Worm (Caenorhabditis elegans) whole organism, midembryonic: ENCODE data around the gene T13C2.2.

Experiments used
- T22C8.4 ChIP-seq: fragments of 200-800 bp; sonication (Bioruptor generic); IDR thresholded peaks from 2 replicates; pipeline ENCODE4 v1.3.6; 2022; ENCODE audit warnings: missing genetic modification characterization, missing compliant biosample characterization
- cog-1 ChIP-seq: sonication (generic microtip); optimal IDR thresholded peaks from 2 replicates; lab custom pipeline; 2016; ENCODE audit warnings: missing genetic modification characterization, missing compliant biosample characterization
- flt-1 ChIP-seq: fragments of 200-800 bp; sonication (Bioruptor generic); IDR thresholded peaks from 2 replicates; pipeline ENCODE4 v1.3.6; 2022; ENCODE audit warnings: missing genetic modification characterization, missing compliant biosample characterization
- med-1 ChIP-seq: sonication (generic microtip); optimal IDR thresholded peaks from 2 replicates; lab custom pipeline; 2017; ENCODE audit warnings: missing genetic modification characterization, mild to moderate bottlenecking, missing compliant biosample characterization, antibody characterized with exemption, missing genetic modification reagents; ENCODE audit not compliant: insufficient read depth
- tab-1 ChIP-seq: fragments of 200-800 bp; sonication (Bioruptor generic); IDR thresholded peaks from 2 replicates; pipeline ENCODE4 v1.3.6; 2022; ENCODE audit warnings: missing genetic modification characterization, missing compliant biosample characterization

DNA sequence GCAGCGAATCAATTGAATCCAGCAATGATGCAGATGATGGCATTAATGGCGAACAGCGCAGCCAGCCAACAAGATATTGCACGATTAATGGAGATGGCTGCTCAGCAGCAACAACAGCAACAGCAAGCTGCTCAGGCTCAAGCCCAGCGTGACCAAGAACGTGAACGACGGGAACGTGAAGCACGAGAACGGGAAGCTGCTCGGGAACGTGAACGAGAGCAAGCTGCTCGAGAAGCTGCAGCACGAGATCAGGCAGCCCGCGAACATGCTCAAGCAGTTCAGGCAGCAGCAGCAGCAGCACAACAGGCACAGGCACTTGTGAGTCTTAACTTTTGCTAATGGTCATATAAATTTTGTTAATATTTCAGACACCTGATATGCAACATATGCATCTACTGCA lies 54.7 kb downstream of the T13C2.2 start:
- TF ChIP-seq med-1 (GFP tag; lab: Kevin White, UChicago): no peak
- no peak for TF ChIP-seq flt-1 (GFP tag; lab: Robert Waterston, UW)
- no peak for TF ChIP-seq T22C8.4 (GFP tag; lab: Robert Waterston, UW)
- no peak for TF ChIP-seq cog-1 (tag; lab: Kevin White, UChicago)
- TF ChIP-seq tab-1 (GFP tag; lab: Robert Waterston, UW): no peak
